Worm (Caenorhabditis elegans) whole organism, L4 larva: ENCODE measurements around the gene R160.10.

ENCODE experiments used
- D1046.2 ChIP-seq: fragments of 200-800 bp; sonication (Bioruptor generic); IDR thresholded peaks from 2 replicates; pipeline ENCODE4 v1.3.6; 2022; ENCODE audit warnings: missing genetic modification characterization, missing compliant biosample characterization
- R02D3.7 ChIP-seq: fragments of 150-350 bp; sonication (generic microtip); optimal IDR thresholded peaks from 3 replicates; lab custom pipeline; 2014; ENCODE audit warnings: missing biosample characterization, missing genetic modification characterization
- aly-2 ChIP-seq: sonication (generic microtip); optimal IDR thresholded peaks from 2 replicates; lab custom pipeline; 2018; ENCODE audit warnings: missing biosample characterization, missing genetic modification characterization
- daf-16 ChIP-seq, 3 experiments: sonication (generic microtip); optimal IDR thresholded peaks; 2 replicates each; lab custom pipeline; 2016 to 2017; ENCODE audit warnings: missing genetic modification characterization in 3 of 3, missing genetic modification reagents in 3 of 3, mild to moderate bottlenecking in 2 of 3, missing compliant biosample characterization in 2 of 3, missing biosample characterization in 1 of 3, moderate library complexity in 1 of 3
- dpl-1 ChIP-seq: fragments of 150-350 bp; optimal IDR thresholded peaks from 2 replicates; lab custom pipeline; 2014; ENCODE audit warnings: missing biosample characterization, missing genetic modification reagents, missing genetic modification characterization
- egl-27 ChIP-seq: sonication (generic microtip); optimal IDR thresholded peaks from 3 replicates; lab custom pipeline; 2017; ENCODE audit warnings: missing biosample characterization, missing genetic modification reagents, missing genetic modification characterization
- fos-1 ChIP-seq: fragments of 150-350 bp; optimal IDR thresholded peaks from 2 replicates; lab custom pipeline; 2014; ENCODE audit warnings: missing biosample characterization, missing genetic modification characterization
- hlh-30 ChIP-seq: sonication (generic microtip); optimal IDR thresholded peaks from 2 replicates; lab custom pipeline; 2017; ENCODE audit warnings: antibody characterized with exemption, mild to moderate bottlenecking, missing genetic modification characterization, missing compliant biosample characterization; ENCODE audit not compliant: insufficient read depth
- lin-13 ChIP-seq: fragments of 150-350 bp; optimal IDR thresholded peaks from 2 replicates; lab custom pipeline; 2014; ENCODE audit warnings: missing biosample characterization, missing genetic modification reagents, missing genetic modification characterization
- nhr-102 ChIP-seq: sonication (generic microtip); optimal IDR thresholded peaks from 2 replicates; lab custom pipeline; 2016; ENCODE audit warnings: mild to moderate bottlenecking, missing genetic modification characterization, moderate library complexity, missing compliant biosample characterization
- nhr-11 ChIP-seq: fragments of 150-350 bp; optimal IDR thresholded peaks from 2 replicates; lab custom pipeline; 2014; ENCODE audit warnings: missing biosample characterization, missing genetic modification characterization
- nhr-28 ChIP-seq: fragments of 150-350 bp; optimal IDR thresholded peaks from 2 replicates; lab custom pipeline; 2014; ENCODE audit warnings: missing biosample characterization, missing genetic modification characterization
- nhr-42 ChIP-seq: fragments of 200-800 bp; sonication (Bioruptor generic); IDR thresholded peaks from 2 replicates; pipeline ENCODE4 v1.3.6; 2022; ENCODE audit warnings: missing genetic modification characterization, missing compliant biosample characterization

- no peak for TF ChIP-seq dpl-1 (GFP tag; lab: Kevin White, UChicago)
- no peak for TF ChIP-seq daf-16 (GFP tag; optimal IDR thresholded peaks at IDR 0.05; lab: Kevin White, UChicago)
- TF ChIP-seq daf-16 (tag; optimal IDR thresholded peaks at IDR 0.05; lab: Kevin White, UChicago): no peak
- no peak for TF ChIP-seq nhr-42
- no peak for TF ChIP-seq nhr-11 (tag; lab: Kevin White, UChicago)
- no peak for TF ChIP-seq aly-2 (tag; lab: Kevin White, UChicago)
- TF ChIP-seq nhr-102: no peak
- TF ChIP-seq fos-1 (tag; lab: Kevin White, UChicago): no peak
- no peak for TF ChIP-seq R02D3.7 (tag; lab: Kevin White, UChicago)
- TF ChIP-seq D1046.2 (GFP tag; lab: Robert Waterston, UW): no peak
- TF ChIP-seq nhr-28 (tag; lab: Kevin White, UChicago): no peak
- TF ChIP-seq egl-27: no peak
- TF ChIP-seq lin-13 (GFP tag; lab: Kevin White, UChicago): no peak
- peak; percentile 4 for TF ChIP-seq hlh-30
These were observed 37.4 kb upstream of the R160.10 start for ce11 chrX:4404717-4405116.
